Worm (Caenorhabditis elegans) whole organism, young adult: ENCODE measurements around the gene W05B2.2.

Experiments used
- B0019.2 ChIP-seq: fragments of 200-800 bp; sonication (Bioruptor generic); conservative IDR thresholded peaks from 2 replicates; pipeline ENCODE4 v1.3.6; 2022; ENCODE audit warnings: missing genetic modification reagents, missing genetic modification characterization, missing compliant biosample characterization
- C06A6.2 ChIP-seq: fragments of 200-800 bp; sonication (Bioruptor generic); conservative IDR thresholded peaks from 2 replicates; pipeline ENCODE4 v1.3.6; 2022; ENCODE audit warnings: missing genetic modification characterization, missing compliant biosample characterization
- C17E4.6 ChIP-seq: fragments of 200-800 bp; sonication (Bioruptor generic); IDR thresholded peaks from 2 replicates; pipeline ENCODE4 v1.3.6; 2022; ENCODE audit warnings: missing genetic modification reagents, missing genetic modification characterization, missing compliant biosample characterization
- F10E7.11 ChIP-seq: sonication (generic microtip); optimal IDR thresholded peaks from 2 replicates; lab custom pipeline; 2017; ENCODE audit warnings: mild to moderate bottlenecking, missing genetic modification characterization, moderate library complexity, missing compliant biosample characterization
- F39B2.1 ChIP-seq: fragments of 200-800 bp; sonication (Bioruptor generic); IDR thresholded peaks from 2 replicates; pipeline ENCODE4 v1.3.6; 2022; ENCODE audit warnings: missing genetic modification reagents, missing genetic modification characterization, missing compliant biosample characterization
- K11D2.4 ChIP-seq: fragments of 200-800 bp; sonication (Bioruptor generic); IDR thresholded peaks from 2 replicates; pipeline ENCODE4 v1.3.6; 2022; ENCODE audit warnings: missing genetic modification reagents, missing genetic modification characterization, missing compliant biosample characterization
- K12H6.12 ChIP-seq: fragments of 200-800 bp; sonication (Bioruptor generic); optimal IDR thresholded peaks from 2 replicates; lab custom pipeline; 2018; ENCODE audit warnings: mild to moderate bottlenecking, missing genetic modification characterization, missing compliant biosample characterization
- T07F8.4 ChIP-seq: sonication (generic microtip); optimal IDR thresholded peaks from 2 replicates; lab custom pipeline; 2016; ENCODE audit warnings: mild to moderate bottlenecking, missing genetic modification characterization, moderate library complexity, missing compliant biosample characterization
- Y53G8AR.9 ChIP-seq: fragments of 200-800 bp; sonication (Bioruptor generic); conservative IDR thresholded peaks from 2 replicates; pipeline ENCODE4 v1.3.6; 2022; ENCODE audit warnings: missing genetic modification reagents, missing genetic modification characterization, missing compliant biosample characterization
- Y56A3A.18 ChIP-seq: fragments of 200-800 bp; sonication (Bioruptor generic); IDR thresholded peaks from 2 replicates; pipeline ENCODE4 v1.3.6; 2022; ENCODE audit warnings: missing genetic modification reagents, missing genetic modification characterization, missing compliant biosample characterization
- ZK185.1 ChIP-seq: sonication (generic microtip); optimal IDR thresholded peaks from 2 replicates; lab custom pipeline; 2016; ENCODE audit warnings: mild to moderate bottlenecking, missing genetic modification characterization, missing compliant biosample characterization; ENCODE audit not compliant: poor library complexity, severe bottlenecking
- akir-1 ChIP-seq: fragments of 200-800 bp; sonication (Bioruptor generic); optimal IDR thresholded peaks from 2 replicates; lab custom pipeline; 2018; ENCODE audit warnings: mild to moderate bottlenecking, missing genetic modification characterization, moderate library complexity, missing compliant biosample characterization
- aptf-2 ChIP-seq: fragments of 200-800 bp; sonication (Bioruptor generic); conservative IDR thresholded peaks from 2 replicates; pipeline ENCODE4 v1.3.6; 2022; ENCODE audit warnings: missing genetic modification reagents, missing genetic modification characterization, missing compliant biosample characterization
- athp-1 ChIP-seq: sonication (generic microtip); optimal IDR thresholded peaks from 2 replicates; lab custom pipeline; 2017; ENCODE audit warnings: mild to moderate bottlenecking, missing genetic modification characterization, missing compliant biosample characterization
- attf-5 ChIP-seq: fragments of 200-800 bp; sonication (Bioruptor generic); optimal IDR thresholded peaks from 2 replicates; lab custom pipeline; 2018; ENCODE audit warnings: mild to moderate bottlenecking, missing genetic modification characterization, missing compliant biosample characterization
- bed-1 ChIP-seq: fragments of 200-800 bp; sonication (Bioruptor generic); IDR thresholded peaks from 2 replicates; pipeline ENCODE4 v1.3.6; 2022; ENCODE audit warnings: missing genetic modification reagents, missing genetic modification characterization, missing compliant biosample characterization
- ccch-3 ChIP-seq: fragments of 200-800 bp; sonication (Bioruptor generic); optimal IDR thresholded peaks from 2 replicates; lab custom pipeline; 2018; ENCODE audit warnings: mild to moderate bottlenecking, missing genetic modification characterization, missing compliant biosample characterization
- cebp-2 ChIP-seq: fragments of 200-800 bp; sonication (Bioruptor generic); IDR thresholded peaks from 2 replicates; pipeline ENCODE4 v1.3.6; 2022; ENCODE audit warnings: missing genetic modification characterization, missing compliant biosample characterization
- ceh-100 ChIP-seq: fragments of 200-800 bp; sonication (Bioruptor generic); IDR thresholded peaks from 2 replicates; pipeline ENCODE4 v1.3.6; 2022; ENCODE audit warnings: missing genetic modification reagents, missing genetic modification characterization, missing compliant biosample characterization
- ceh-40 ChIP-seq: fragments of 200-800 bp; sonication (Bioruptor generic); IDR thresholded peaks from 2 replicates; pipeline ENCODE4 v1.3.6; 2022; ENCODE audit warnings: missing genetic modification characterization, missing compliant biosample characterization
- ceh-91 ChIP-seq: fragments of 200-800 bp; sonication (Bioruptor generic); IDR thresholded peaks from 2 replicates; pipeline ENCODE4 v1.3.6; 2022; ENCODE audit warnings: missing genetic modification reagents, missing genetic modification characterization, missing compliant biosample characterization
- efl-1 ChIP-seq: fragments of 150-350 bp; optimal IDR thresholded peaks from 2 replicates; lab custom pipeline; 2014; ENCODE audit warnings: missing biosample characterization, missing genetic modification reagents, missing genetic modification characterization
- egl-18 ChIP-seq: fragments of 200-800 bp; sonication (Bioruptor generic); IDR thresholded peaks from 2 replicates; pipeline ENCODE4 v1.3.6; 2022; ENCODE audit warnings: missing genetic modification reagents, missing genetic modification characterization, missing compliant biosample characterization
- egrh-3 ChIP-seq: fragments of 200-800 bp; sonication (Bioruptor generic); IDR thresholded peaks from 2 replicates; pipeline ENCODE4 v1.3.6; 2022; ENCODE audit warnings: missing genetic modification reagents, missing genetic modification characterization, missing compliant biosample characterization
- ekl-4 ChIP-seq: fragments of 200-800 bp; sonication (Bioruptor generic); IDR thresholded peaks from 2 replicates; pipeline ENCODE4 v1.3.6; 2022; ENCODE audit warnings: missing genetic modification reagents, missing genetic modification characterization, missing compliant biosample characterization
- him-1 ChIP-seq: sonication (generic microtip); optimal IDR thresholded peaks from 2 replicates; lab custom pipeline; 2016; ENCODE audit warnings: missing genotype, missing genetic modification reagents, missing genetic modification characterization, missing compliant biosample characterization
- hmg-20 ChIP-seq: fragments of 200-800 bp; sonication (Bioruptor generic); IDR thresholded peaks from 2 replicates; pipeline ENCODE4 v1.3.6; 2022; ENCODE audit warnings: missing genetic modification reagents, missing genetic modification characterization, missing compliant biosample characterization
- lag-1 ChIP-seq: fragments of 200-800 bp; sonication (Bioruptor generic); IDR thresholded peaks from 2 replicates; pipeline ENCODE4 v1.3.6; 2022; ENCODE audit warnings: missing genetic modification reagents, missing genetic modification characterization, missing compliant biosample characterization
- lin-40 ChIP-seq: sonication (generic microtip); optimal IDR thresholded peaks from 2 replicates; lab custom pipeline; 2016; ENCODE audit warnings: missing genetic modification characterization, mild to moderate bottlenecking, missing compliant biosample characterization, missing genotype, missing genetic modification reagents
- lin-54 ChIP-seq: fragments of 200-800 bp; sonication (Bioruptor generic); optimal IDR thresholded peaks from 2 replicates; lab custom pipeline; 2018; ENCODE audit warnings: mild to moderate bottlenecking, missing genetic modification characterization, missing compliant biosample characterization
- lir-1 ChIP-seq: fragments of 200-800 bp; sonication (Bioruptor generic); conservative IDR thresholded peaks from 2 replicates; pipeline ENCODE4 v1.3.6; 2022; ENCODE audit warnings: missing genetic modification reagents, missing genetic modification characterization, missing compliant biosample characterization
- lsy-27 ChIP-seq: sonication (generic microtip); optimal IDR thresholded peaks from 2 replicates; lab custom pipeline; 2017; ENCODE audit warnings: missing genetic modification characterization, mild to moderate bottlenecking, missing compliant biosample characterization, antibody characterized with exemption, missing genotype, borderline replicate concordance; ENCODE audit not compliant: insufficient read depth
- nfya-1 ChIP-seq: sonication (generic microtip); optimal IDR thresholded peaks from 2 replicates; lab custom pipeline; 2017; ENCODE audit warnings: antibody characterized with exemption, missing compliant biosample characterization, missing genetic modification characterization, borderline replicate concordance; ENCODE audit not compliant: insufficient read depth
- nfya-2 ChIP-seq: fragments of 200-800 bp; sonication (Bioruptor generic); IDR thresholded peaks from 2 replicates; pipeline ENCODE4 v1.3.6; 2022; ENCODE audit warnings: missing genetic modification reagents, missing genetic modification characterization, missing compliant biosample characterization
- nfyb-1 ChIP-seq: fragments of 200-800 bp; sonication (Bioruptor generic); IDR thresholded peaks from 2 replicates; pipeline ENCODE4 v1.3.6; 2022; ENCODE audit warnings: missing genetic modification reagents, missing genetic modification characterization, missing compliant biosample characterization
- nhr-179 ChIP-seq: sonication (generic microtip); optimal IDR thresholded peaks from 2 replicates; lab custom pipeline; 2016; ENCODE audit warnings: mild to moderate bottlenecking, missing genetic modification characterization, missing compliant biosample characterization
- nhr-27 ChIP-seq: fragments of 200-800 bp; sonication (Bioruptor generic); optimal IDR thresholded peaks from 2 replicates; lab custom pipeline; 2018; ENCODE audit warnings: mild to moderate bottlenecking, missing genetic modification characterization, moderate library complexity, missing compliant biosample characterization
- pbrm-1 ChIP-seq: fragments of 200-800 bp; sonication (Bioruptor generic); IDR thresholded peaks from 2 replicates; pipeline ENCODE4 v1.3.6; 2022; ENCODE audit warnings: missing genetic modification reagents, missing genetic modification characterization, missing compliant biosample characterization
- pha-4 ChIP-seq: fragments of 150-350 bp; sonication (generic microtip); optimal IDR thresholded peaks from 2 replicates; lab custom pipeline; 2014; ENCODE audit warnings: missing biosample characterization, missing genetic modification reagents, missing genetic modification characterization
- rec-8 ChIP-seq, 2 experiments: sonication (generic microtip); optimal IDR thresholded peaks; 2 replicates each; lab custom pipeline; 2016; ENCODE audit warnings: mild to moderate bottlenecking in 2 of 2, missing genetic modification characterization in 2 of 2, missing genetic modification reagents in 2 of 2, missing genotype in 2 of 2, missing biosample characterization in 1 of 2, missing compliant biosample characterization in 1 of 2, moderate library complexity in 1 of 2
- repo-1 ChIP-seq: sonication (generic microtip); optimal IDR thresholded peaks from 2 replicates; lab custom pipeline; 2017; ENCODE audit warnings: mild to moderate bottlenecking, missing genetic modification characterization, missing compliant biosample characterization
- sea-2 ChIP-seq: fragments of 200-800 bp; sonication (Bioruptor generic); IDR thresholded peaks from 2 replicates; pipeline ENCODE4 v1.3.6; 2022; ENCODE audit warnings: missing genetic modification characterization, missing compliant biosample characterization
- snpc-3.4 ChIP-seq: sonication (generic microtip); optimal IDR thresholded peaks from 2 replicates; lab custom pipeline; 2017; ENCODE audit warnings: missing genetic modification characterization, mild to moderate bottlenecking, missing compliant biosample characterization, antibody characterized with exemption, moderate library complexity, missing genotype, missing genetic modification reagents
- somi-1 ChIP-seq: fragments of 200-800 bp; sonication (Bioruptor generic); optimal IDR thresholded peaks from 2 replicates; lab custom pipeline; 2018; ENCODE audit warnings: mild to moderate bottlenecking, missing genetic modification characterization, missing compliant biosample characterization
- ztf-22 ChIP-seq: fragments of 200-800 bp; sonication (Bioruptor generic); optimal IDR thresholded peaks from 2 replicates; lab custom pipeline; 2018; ENCODE audit warnings: mild to moderate bottlenecking, missing genetic modification characterization, moderate library complexity, missing compliant biosample characterization
- ztf-26 ChIP-seq: sonication (generic microtip); optimal IDR thresholded peaks from 2 replicates; lab custom pipeline; 2017; ENCODE audit warnings: missing genetic modification characterization, missing compliant biosample characterization
- ztf-28 ChIP-seq: fragments of 200-800 bp; sonication (Bioruptor generic); IDR thresholded peaks from 2 replicates; pipeline ENCODE4 v1.3.6; 2022; ENCODE audit warnings: missing genetic modification reagents, missing genetic modification characterization, missing compliant biosample characterization

Gene W05B2.2

DNA sequence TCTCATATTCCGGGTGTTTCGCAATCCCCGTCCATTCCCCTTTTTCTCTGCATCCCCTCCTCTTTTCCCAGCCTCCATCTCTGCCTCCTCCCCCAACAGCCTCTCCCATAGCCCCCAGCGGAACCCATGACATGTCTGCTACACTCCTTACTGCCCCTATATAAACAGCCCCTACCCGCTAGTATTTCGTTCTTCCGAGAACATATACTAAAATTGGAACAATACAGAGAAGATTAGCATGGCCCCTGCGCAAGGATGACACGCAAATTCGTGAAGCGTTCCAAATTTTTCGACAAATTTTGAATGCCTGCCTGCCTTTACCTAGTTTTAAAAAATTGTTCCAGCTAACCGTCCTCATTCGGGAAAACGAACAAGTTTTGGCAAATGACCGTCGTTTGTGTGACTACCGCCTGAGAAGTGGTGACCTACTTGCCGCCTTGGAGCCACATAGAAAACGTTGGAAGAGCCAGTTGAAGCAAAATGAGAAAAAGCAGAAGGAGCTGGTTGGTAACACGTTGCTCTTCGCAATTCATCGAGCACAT, 22.7 kb upstream of the W05B2.2 start (continued):
- TF ChIP-seq egrh-3 (GFP tag; lab: Robert Waterston, UW) = peak; percentile 85
- TF ChIP-seq akir-1 (GFP tag; lab: Kevin White, UChicago) = peak; percentile 88
- peak; percentile 97 for TF ChIP-seq snpc-3.4 (tag; lab: Kevin White, UChicago)
- peak; percentile 91 for TF ChIP-seq ztf-22 (GFP tag; lab: Kevin White, UChicago)
- peak; percentile 82 for TF ChIP-seq ccch-3 (GFP tag; lab: Kevin White, UChicago)
- TF ChIP-seq ekl-4 (GFP tag; lab: Robert Waterston, UW) = peak; percentile 95
- peak; percentile 92 for TF ChIP-seq C06A6.2 (GFP tag; lab: Robert Waterston, UW)
- peak; percentile 90 for TF ChIP-seq lir-1 (GFP tag; lab: Robert Waterston, UW)
- peak; percentile 90 for TF ChIP-seq lin-54 (GFP tag; lab: Kevin White, UChicago)
- peak; percentile 80 for TF ChIP-seq nhr-179 (tag; lab: Kevin White, UChicago)
- TF ChIP-seq lin-40 (tag; lab: Kevin White, UChicago) = peak; percentile 98
- peak; percentile 98 for TF ChIP-seq nfyb-1 (GFP tag; lab: Robert Waterston, UW)
- TF ChIP-seq aptf-2 (GFP tag; lab: Robert Waterston, UW) = peak; percentile 71
- TF ChIP-seq nhr-27 = peak; percentile 88
- peak; percentile 97 for TF ChIP-seq repo-1 (tag; lab: Kevin White, UChicago)
- peak; percentile 92 for TF ChIP-seq somi-1 (GFP tag; lab: Kevin White, UChicago)
- peak; percentile 96 for TF ChIP-seq ZK185.1
- peak; percentile 94 for TF ChIP-seq sea-2 (GFP tag; lab: Robert Waterston, UW)
- TF ChIP-seq Y56A3A.18 (GFP tag; lab: Robert Waterston, UW) = peak; percentile 98
- TF ChIP-seq egl-18 (GFP tag; lab: Robert Waterston, UW) = peak; percentile 91
- TF ChIP-seq B0019.2 (GFP tag; lab: Robert Waterston, UW) = peak; percentile 65; the same call in 1 of the 2 replicates
- TF ChIP-seq attf-5 = peak; percentile 93
- peak; percentile 92 for TF ChIP-seq T07F8.4 (tag; lab: Kevin White, UChicago)
- no peak for TF ChIP-seq bed-1 (GFP tag; lab: Robert Waterston, UW)
- peak; percentile 89 for TF ChIP-seq ceh-100 (GFP tag; lab: Robert Waterston, UW)
- TF ChIP-seq ceh-40 = peak; percentile 81; the same call in 1 of the 2 replicates
- TF ChIP-seq ceh-91 (GFP tag; lab: Robert Waterston, UW) = peak; percentile 48
- peak; percentile 92 for TF ChIP-seq Y53G8AR.9
- peak; percentile 95 for TF ChIP-seq him-1 (tag; lab: Kevin White, UChicago)
- peak; percentile 92 for TF ChIP-seq pbrm-1 (GFP tag; lab: Robert Waterston, UW)
- TF ChIP-seq C17E4.6 = peak; percentile 91
- TF ChIP-seq efl-1 = no peak
- peak; percentile 84 for TF ChIP-seq lsy-27
- TF ChIP-seq athp-1 (tag; lab: Kevin White, UChicago) = peak; percentile 94
- peak; percentile 84 for TF ChIP-seq F39B2.1
- TF ChIP-seq lag-1 (GFP tag; lab: Robert Waterston, UW) = peak; percentile 88
- peak; percentile 96 for TF ChIP-seq cebp-2
- peak; percentile 95 for TF ChIP-seq F10E7.11 (tag; lab: Kevin White, UChicago)
- peak; percentile 95 for TF ChIP-seq K11D2.4 (GFP tag; lab: Robert Waterston, UW)
- TF ChIP-seq ztf-26 = peak; percentile 95
- peak; percentile 91; the same call in 1 of the 2 replicates for TF ChIP-seq ztf-28 (GFP tag; lab: Robert Waterston, UW)
- TF ChIP-seq K12H6.12 = peak; percentile 96
- no peak for TF ChIP-seq nfya-1 (tag; lab: Kevin White, UChicago)
- TF ChIP-seq hmg-20 (GFP tag; lab: Robert Waterston, UW) = peak; percentile 94
- peak; percentile 79; the same call in 1 of the 2 replicates for TF ChIP-seq nfya-2 (GFP tag; lab: Robert Waterston, UW)
- TF ChIP-seq pha-4 (tag; lab: Kevin White, UChicago) = no peak
- peak; percentile 95 to 97 for TF ChIP-seq rec-8 (tag; optimal IDR thresholded peaks at IDR 0.05; lab: Kevin White, UChicago)
